Worm (Caenorhabditis elegans) whole organism, L3 larva: ENCODE results near the gene cng-3.

Experiments
- ama-1 ChIP-seq: fragments of 150-350 bp; optimal IDR thresholded peaks from 2 replicates; lab custom pipeline; 2018
- ceh-16 ChIP-seq: sonication (generic microtip); optimal IDR thresholded peaks from 2 replicates; lab custom pipeline; 2017; ENCODE audit warnings: missing biosample characterization, missing genetic modification characterization
- ceh-28 ChIP-seq: fragments of 150-350 bp; optimal IDR thresholded peaks from 2 replicates; lab custom pipeline; 2014; ENCODE audit warnings: missing biosample characterization, missing genetic modification reagents, missing genetic modification characterization
- fkh-10 ChIP-seq: sonication (generic microtip); optimal IDR thresholded peaks from 2 replicates; lab custom pipeline; 2017; ENCODE audit warnings: missing biosample characterization, missing genetic modification reagents, missing genetic modification characterization
- jun-1 ChIP-seq: fragments of 150-350 bp; optimal IDR thresholded peaks from 2 replicates; lab custom pipeline; 2014; ENCODE audit warnings: missing biosample characterization, missing genetic modification reagents, missing genetic modification characterization
- mml-1 ChIP-seq: fragments of 150-350 bp; sonication (generic microtip); optimal IDR thresholded peaks from 3 replicates; lab custom pipeline; 2014; ENCODE audit warnings: missing biosample characterization, missing genetic modification characterization
- nfya-1 ChIP-seq: sonication (generic microtip); optimal IDR thresholded peaks from 2 replicates; lab custom pipeline; 2017; ENCODE audit warnings: missing genetic modification characterization, mild to moderate bottlenecking, missing compliant biosample characterization, antibody characterized with exemption, moderate library complexity; ENCODE audit not compliant: insufficient read depth
- nhr-237 ChIP-seq: fragments of 150-350 bp; optimal IDR thresholded peaks from 2 replicates; lab custom pipeline; 2014; ENCODE audit warnings: missing biosample characterization, missing genetic modification characterization
- sea-2 ChIP-seq: fragments of 150-350 bp; sonication (generic microtip); optimal IDR thresholded peaks from 4 replicates; lab custom pipeline; 2014; ENCODE audit warnings: missing biosample characterization, missing genetic modification reagents, missing genetic modification characterization
- snpc-4 ChIP-seq: fragments of 150-350 bp; optimal IDR thresholded peaks from 2 replicates; lab custom pipeline; 2014; ENCODE audit warnings: missing biosample characterization, missing genetic modification characterization
- tbx-2 ChIP-seq: sonication (generic microtip); optimal IDR thresholded peaks from 2 replicates; lab custom pipeline; 2016; ENCODE audit warnings: mild to moderate bottlenecking, missing genetic modification characterization, missing compliant biosample characterization
- unc-62 ChIP-seq: fragments of 150-350 bp; sonication (generic microtip); optimal IDR thresholded peaks from 4 replicates; lab custom pipeline; 2014; ENCODE audit warnings: missing biosample characterization, missing genetic modification reagents, missing genetic modification characterization

- TF ChIP-seq fkh-10 (GFP tag; lab: Kevin White, UChicago) (no peak), snpc-4 (no peak), nfya-1 (tag; lab: Kevin White, UChicago) (no peak), tbx-2 (tag; lab: Kevin White, UChicago) (no peak), unc-62 (GFP tag; lab: Kevin White, UChicago) (no peak), ama-1 (lab: Kevin White, UChicago) (no peak), ceh-28 (no peak), mml-1 (tag; lab: Kevin White, UChicago) (no peak), jun-1 (tag; lab: Kevin White, UChicago) (no peak), ceh-16 (tag; lab: Kevin White, UChicago) (no peak), sea-2 (GFP tag; lab: Kevin White, UChicago) (no peak), nhr-237 (no peak)
Observed at ce11 chrIV:9529647-9530046, 48.8 kb upstream of the cng-3 start, which contains the start of gene elo-7.
